Worm (Caenorhabditis elegans): ENCODE results near the gene clec-205.

Gene clec-205

ce11 chrV:1788157-1788556, 27.5 kb downstream of the clec-205 start, which contains the start of gene F36H9.2:
Gene F36H9.2 (plus strand): TSS chrV:1788457.
- no peak for TF ChIP-seq ceh-28 (tag; optimal IDR thresholded peaks at IDR 0.05)
- TF ChIP-seq mml-1 (tag; optimal IDR thresholded peaks at IDR 0.05): no peak
- TF ChIP-seq daf-12 (tag; optimal IDR thresholded peaks at IDR 0.05): no peak

ce11 chrV:1789495-1789894, 28.8 kb downstream of the clec-205 start:
- TF ChIP-seq nhr-23 (tag; optimal IDR thresholded peaks at IDR 0.05): peak; percentile 28
- TF ChIP-seq nhr-77 (tag; optimal IDR thresholded peaks at IDR 0.05): no peak
- TF ChIP-seq nfya-1 (tag; optimal IDR thresholded peaks at IDR 0.05; ENCODE audit: insufficient read depth): peak; percentile 24
- no peak for TF ChIP-seq ztf-4 (tag; optimal IDR thresholded peaks at IDR 0.05)
- TF ChIP-seq nhr-25 (tag; optimal IDR thresholded peaks at IDR 0.05): peak; percentile 93
- no peak for TF ChIP-seq nhr-11 (tag; optimal IDR thresholded peaks at IDR 0.05)
- peak; percentile 8 for TF ChIP-seq tbx-2 (tag; optimal IDR thresholded peaks at IDR 0.05)
- TF ChIP-seq ceh-28 (tag; optimal IDR thresholded peaks at IDR 0.05): no peak
- TF ChIP-seq ceh-9 (tag; optimal IDR thresholded peaks at IDR 0.05): no peak
- TF ChIP-seq ama-1 (optimal IDR thresholded peaks at IDR 0.05): no peak
- TF ChIP-seq nhr-43 (tag; optimal IDR thresholded peaks at IDR 0.05; ENCODE audit: poor library complexity, severe bottlenecking): peak; percentile 92
- no peak for TF ChIP-seq lin-39 (tag; optimal IDR thresholded peaks at IDR 0.05)
- TF ChIP-seq elt-3 (tag; optimal IDR thresholded peaks at IDR 0.05): peak in 1 of 3 experiments; percentile 16
- TF ChIP-seq sea-2 (GFP tag; optimal IDR thresholded peaks at IDR 0.05): no peak
- no peak for TF ChIP-seq ceh-82 (tag; optimal IDR thresholded peaks at IDR 0.05)
- TF ChIP-seq elt-1 (tag; optimal IDR thresholded peaks at IDR 0.05): peak; percentile 11
- TF ChIP-seq ztf-11 (tag; optimal IDR thresholded peaks at IDR 0.05): no peak
- TF ChIP-seq nhr-76 (tag; optimal IDR thresholded peaks at IDR 0.05): no peak
- TF ChIP-seq egl-5 (tag; optimal IDR thresholded peaks at IDR 0.05): no peak
- TF ChIP-seq R02D3.7 (tag; optimal IDR thresholded peaks at IDR 0.05): no peak
- TF ChIP-seq aly-2 (tag; optimal IDR thresholded peaks at IDR 0.05): no peak
- no peak for TF ChIP-seq skn-1 (tag; optimal IDR thresholded peaks at IDR 0.05)

- TF ChIP-seq nhr-43 (tag; optimal IDR thresholded peaks at IDR 0.05; ENCODE audit: poor library complexity, severe bottlenecking) (no peak), snpc-4 (tag; optimal IDR thresholded peaks at IDR 0.05) (no peak), sea-2 (GFP tag; optimal IDR thresholded peaks at IDR 0.05) (no peak), elt-2 (tag; optimal IDR thresholded peaks at IDR 0.05) (no peak), ceh-16 (tag; optimal IDR thresholded peaks at IDR 0.05) (no peak), nhr-67 (tag; optimal IDR thresholded peaks at IDR 0.05) (no peak), ztf-11 (tag; optimal IDR thresholded peaks at IDR 0.05) (no peak), mdl-1 (tag; optimal IDR thresholded peaks at IDR 0.05) (no peak), egl-5 (tag; optimal IDR thresholded peaks at IDR 0.05) (no peak), ceh-9 (tag; optimal IDR thresholded peaks at IDR 0.05) (no peak)
Observed at ce11 chrV:1794218-1794617, 33.5 kb downstream of the clec-205 start, which contains the start of gene F36H9.1. Gene F36H9.1 (plus strand): TSS chrV:1794518.

ce11 chrV:1797900-1798299, 37.2 kb downstream of the clec-205 start, which contains the start of gene F36H9.10:
Gene F36H9.10 (plus strand): TSS chrV:1798200.
- TF ChIP-seq mdl-1 (tag; optimal IDR thresholded peaks at IDR 0.05) (no peak), elt-3 (tag; optimal IDR thresholded peaks at IDR 0.05) (no peak), fos-1 (tag; optimal IDR thresholded peaks at IDR 0.05) (no peak), ceh-28 (tag; optimal IDR thresholded peaks at IDR 0.05) (no peak), pha-4 (tag; optimal IDR thresholded peaks at IDR 0.05) (no peak), ZK546.5 (tag; optimal IDR thresholded peaks at IDR 0.05) (no peak), jun-1 (tag; optimal IDR thresholded peaks at IDR 0.05) (no peak), nhr-76 (tag; optimal IDR thresholded peaks at IDR 0.05) (no peak), nhr-28 (tag; optimal IDR thresholded peaks at IDR 0.05) (no peak), sea-2 (GFP tag; optimal IDR thresholded peaks at IDR 0.05) (no peak), lin-15B (tag; optimal IDR thresholded peaks at IDR 0.05) (no peak), lsy-12 (tag; optimal IDR thresholded peaks at IDR 0.05) (no peak), zag-1 (tag; optimal IDR thresholded peaks at IDR 0.05) (no peak), nhr-12 (tag; optimal IDR thresholded peaks at IDR 0.05) (no peak), unc-39 (tag; optimal IDR thresholded peaks at IDR 0.05) (no peak), nhr-23 (tag; optimal IDR thresholded peaks at IDR 0.05) (no peak)

All from whole organism, L3 larva.